Fruit fly (Drosophila melanogaster) whole organism, adult: ENCODE results near the gene CG32388.

ENCODE experiments used
- Clk ChIP-seq: fragments of 200-800 bp; sonication (Bioruptor generic); optimal IDR thresholded peaks from 2 replicates; lab custom pipeline; 2017; ENCODE audit warnings: missing biosample characterization, missing genetic modification characterization
- cnc ChIP-seq, 2 experiments: fragments of >200 bp; optimal IDR thresholded peaks; 2 replicates each; lab custom pipeline; 2017

- TF ChIP-seq Clk (GFP tag; lab: Kevin White, UChicago) = no peak
- no peak for TF ChIP-seq cnc (optimal IDR thresholded peaks at IDR 0.05; lab: Kevin White, UChicago)
Measured at dm6 chr3L:6945357-6945756, 39.0 kb downstream of the CG32388 start.
